Fruit fly (Drosophila melanogaster) whole organism, prepupa: Measurements from ENCODE around the gene CG12522.

ENCODE experiments used
- CG11762 ChIP-seq: fragments of 200-800 bp; sonication (Bioruptor generic); optimal IDR thresholded peaks from 3 replicates; lab custom pipeline; 2016; ENCODE audit warnings: missing biosample characterization, missing genetic modification characterization; ENCODE audit not compliant: insufficient read depth
- CG32006 ChIP-seq: fragments of 200-800 bp; sonication (Bioruptor generic); optimal IDR thresholded peaks from 3 replicates; lab custom pipeline; 2017; ENCODE audit warnings: missing biosample characterization, mild to moderate bottlenecking, missing genetic modification characterization
- CG6792 ChIP-seq: fragments of 200-800 bp; sonication (Bioruptor generic); optimal IDR thresholded peaks from 3 replicates; lab custom pipeline; 2016; ENCODE audit warnings: missing biosample characterization, missing genetic modification characterization
- CG6854 ChIP-seq: fragments of 200-800 bp; sonication (Bioruptor generic); optimal IDR thresholded peaks from 2 replicates; lab custom pipeline; 2017; ENCODE audit warnings: missing biosample characterization, mild to moderate bottlenecking, missing genetic modification characterization
- Hr38 ChIP-seq: sonication (Bioruptor generic); optimal IDR thresholded peaks from 2 replicates; lab custom pipeline; 2016; ENCODE audit warnings: missing biosample characterization, missing genetic modification characterization
- fd85E ChIP-seq: fragments of 200-800 bp; sonication (Bioruptor generic); optimal IDR thresholded peaks from 3 replicates; lab custom pipeline; 2016; ENCODE audit warnings: missing biosample characterization, missing genetic modification characterization
- net ChIP-seq: fragments of 200-800 bp; sonication (Bioruptor generic); optimal IDR thresholded peaks from 3 replicates; lab custom pipeline; 2016; ENCODE audit warnings: missing biosample characterization, missing genetic modification characterization

dm6 chr3L:11071057-11071456, 37.0 kb upstream of the CG12522 start:
- no peak for TF ChIP-seq CG32006 (GFP tag; lab: Kevin White, UChicago)
- no peak for TF ChIP-seq CG6854 (GFP tag; lab: Kevin White, UChicago)
- TF ChIP-seq CG11762: no peak
- TF ChIP-seq fd85E (GFP tag; lab: Kevin White, UChicago): no peak
- TF ChIP-seq CG6792 (GFP tag; lab: Kevin White, UChicago): no peak
- no peak for TF ChIP-seq Hr38 (GFP tag; lab: Kevin White, UChicago)
- TF ChIP-seq net: no peak
